Worm (Caenorhabditis elegans) whole organism, young adult: ENCODE results near the gene T22C8.3.
A peak's percentile ranks its signal among the peaks of the same experiment; 100 is the strongest.

Source experiments
- F10E7.11 ChIP-seq: sonication (generic microtip); optimal IDR thresholded peaks from 2 replicates; lab custom pipeline; 2017; ENCODE audit warnings: mild to moderate bottlenecking, missing genetic modification characterization, moderate library complexity, missing compliant biosample characterization
- F23B12.7 ChIP-seq: sonication (generic microtip); optimal IDR thresholded peaks from 2 replicates; lab custom pipeline; 2017; ENCODE audit warnings: missing genetic modification characterization, mild to moderate bottlenecking, missing compliant biosample characterization, antibody characterized with exemption, moderate library complexity; ENCODE audit not compliant: insufficient read depth
- F49E8.2 ChIP-seq: sonication (generic microtip); optimal IDR thresholded peaks from 3 replicates; lab custom pipeline; 2017; ENCODE audit warnings: missing genetic modification characterization, mild to moderate bottlenecking, missing compliant biosample characterization, antibody characterized with exemption, moderate library complexity; ENCODE audit not compliant: insufficient read depth
- F57A8.1 ChIP-seq: fragments of 200-800 bp; sonication (Bioruptor generic); optimal IDR thresholded peaks from 2 replicates; lab custom pipeline; 2018; ENCODE audit warnings: mild to moderate bottlenecking, missing genetic modification characterization, moderate library complexity, missing compliant biosample characterization
- T26A5.8 ChIP-seq: sonication (generic microtip); optimal IDR thresholded peaks from 2 replicates; lab custom pipeline; 2016; ENCODE audit warnings: missing genetic modification characterization, missing compliant biosample characterization
- Y53F4B.3 ChIP-seq: fragments of 200-800 bp; sonication (Bioruptor generic); IDR thresholded peaks from 2 replicates; pipeline ENCODE4 v1.3.6; 2022; ENCODE audit warnings: missing genetic modification reagents, missing genetic modification characterization, missing compliant biosample characterization
- ZK185.1 ChIP-seq: sonication (generic microtip); optimal IDR thresholded peaks from 2 replicates; lab custom pipeline; 2016; ENCODE audit warnings: mild to moderate bottlenecking, missing genetic modification characterization, missing compliant biosample characterization; ENCODE audit not compliant: poor library complexity, severe bottlenecking
- attf-3 ChIP-seq: fragments of 200-800 bp; sonication (Bioruptor generic); conservative IDR thresholded peaks from 2 replicates; pipeline ENCODE4 v1.3.6; 2022; ENCODE audit warnings: missing genetic modification reagents, missing genetic modification characterization, missing compliant biosample characterization
- attf-6 ChIP-seq: fragments of 200-800 bp; sonication (Bioruptor generic); IDR thresholded peaks from 2 replicates; pipeline ENCODE4 v1.3.6; 2022; ENCODE audit warnings: missing genetic modification reagents, missing genetic modification characterization, missing compliant biosample characterization
- ccch-3 ChIP-seq: fragments of 200-800 bp; sonication (Bioruptor generic); optimal IDR thresholded peaks from 2 replicates; lab custom pipeline; 2018; ENCODE audit warnings: mild to moderate bottlenecking, missing genetic modification characterization, missing compliant biosample characterization
- cebp-1 ChIP-seq, 2 experiments: fragments of 200-800 bp in 1 of 2; sonication (Bioruptor generic) in 1 of 2; sonication (generic microtip) in 1 of 2; IDR thresholded peaks in 1 of 2; optimal IDR thresholded peaks in 1 of 2; 2 replicates each; pipeline versions ENCODE4 v1.3.6 to Lab custom; 2017 to 2022; ENCODE audit warnings: missing compliant biosample characterization in 2 of 2, missing genetic modification characterization in 2 of 2, mild to moderate bottlenecking in 1 of 2, missing genetic modification reagents in 1 of 2, moderate library complexity in 1 of 2
- cebp-2 ChIP-seq: fragments of 200-800 bp; sonication (Bioruptor generic); IDR thresholded peaks from 2 replicates; pipeline ENCODE4 v1.3.6; 2022; ENCODE audit warnings: missing genetic modification characterization, missing compliant biosample characterization
- ceh-100 ChIP-seq: fragments of 200-800 bp; sonication (Bioruptor generic); IDR thresholded peaks from 2 replicates; pipeline ENCODE4 v1.3.6; 2022; ENCODE audit warnings: missing genetic modification reagents, missing genetic modification characterization, missing compliant biosample characterization
- ceh-58 ChIP-seq: fragments of 200-800 bp; sonication (Bioruptor generic); IDR thresholded peaks from 2 replicates; pipeline ENCODE4 v1.3.6; 2022; ENCODE audit warnings: missing genetic modification characterization, missing compliant biosample characterization
- ceh-79 ChIP-seq: sonication (generic microtip); optimal IDR thresholded peaks from 2 replicates; lab custom pipeline; 2017; ENCODE audit warnings: mild to moderate bottlenecking, missing genetic modification characterization, missing compliant biosample characterization
- chd-7 ChIP-seq: sonication (generic microtip); optimal IDR thresholded peaks from 2 replicates; lab custom pipeline; 2016; ENCODE audit warnings: mild to moderate bottlenecking, missing genetic modification characterization, moderate library complexity, missing compliant biosample characterization
- efl-1 ChIP-seq: fragments of 150-350 bp; optimal IDR thresholded peaks from 2 replicates; lab custom pipeline; 2014; ENCODE audit warnings: missing biosample characterization, missing genetic modification reagents, missing genetic modification characterization
- egl-18 ChIP-seq: fragments of 200-800 bp; sonication (Bioruptor generic); IDR thresholded peaks from 2 replicates; pipeline ENCODE4 v1.3.6; 2022; ENCODE audit warnings: missing genetic modification reagents, missing genetic modification characterization, missing compliant biosample characterization
- fkh-3 ChIP-seq: sonication (generic microtip); optimal IDR thresholded peaks from 2 replicates; lab custom pipeline; 2016; ENCODE audit warnings: mild to moderate bottlenecking, missing genetic modification characterization, missing compliant biosample characterization
- hlh-26 ChIP-seq: fragments of 200-800 bp; sonication (Bioruptor generic); conservative IDR thresholded peaks from 2 replicates; pipeline ENCODE4 v1.3.6; 2022; ENCODE audit warnings: missing genetic modification reagents, missing genetic modification characterization, missing compliant biosample characterization
- hmg-1.2 ChIP-seq: fragments of 200-800 bp; sonication (Bioruptor generic); IDR thresholded peaks from 2 replicates; pipeline ENCODE4 v1.3.6; 2022; ENCODE audit warnings: missing genetic modification reagents, missing genetic modification characterization, missing compliant biosample characterization
- lag-1 ChIP-seq: fragments of 200-800 bp; sonication (Bioruptor generic); IDR thresholded peaks from 2 replicates; pipeline ENCODE4 v1.3.6; 2022; ENCODE audit warnings: missing genetic modification reagents, missing genetic modification characterization, missing compliant biosample characterization
- let-607 ChIP-seq, 2 experiments: fragments of 200-800 bp in 1 of 2; sonication (Bioruptor generic) in 1 of 2; sonication (generic microtip) in 1 of 2; optimal IDR thresholded peaks; 2 replicates each; lab custom pipeline; 2016 to 2018; ENCODE audit warnings: mild to moderate bottlenecking in 2 of 2, missing compliant biosample characterization in 2 of 2, missing genetic modification characterization in 2 of 2, moderate library complexity in 2 of 2, missing genotype in 1 of 2
- lin-35 ChIP-seq, 3 experiments: fragments of 150-350 bp in 2 of 3; sonication (generic microtip) in 1 of 3; optimal IDR thresholded peaks; 2 replicates each; lab custom pipeline; 2014 to 2018; ENCODE audit warnings: missing biosample characterization in 3 of 3, missing genetic modification characterization in 3 of 3, missing genetic modification reagents in 3 of 3
- lsy-27 ChIP-seq: sonication (generic microtip); optimal IDR thresholded peaks from 2 replicates; lab custom pipeline; 2017; ENCODE audit warnings: missing genetic modification characterization, mild to moderate bottlenecking, missing compliant biosample characterization, antibody characterized with exemption, missing genotype, borderline replicate concordance; ENCODE audit not compliant: insufficient read depth
- nhr-120 ChIP-seq: fragments of 200-800 bp; sonication (Bioruptor generic); IDR thresholded peaks from 2 replicates; pipeline ENCODE4 v1.3.6; 2022; ENCODE audit warnings: missing genetic modification characterization, missing compliant biosample characterization
- nhr-27 ChIP-seq: fragments of 200-800 bp; sonication (Bioruptor generic); optimal IDR thresholded peaks from 2 replicates; lab custom pipeline; 2018; ENCODE audit warnings: mild to moderate bottlenecking, missing genetic modification characterization, moderate library complexity, missing compliant biosample characterization
- nhr-90 ChIP-seq: sonication (generic microtip); optimal IDR thresholded peaks from 2 replicates; lab custom pipeline; 2016; ENCODE audit warnings: missing genotype, mild to moderate bottlenecking, missing genetic modification characterization, missing compliant biosample characterization
- sdz-38 ChIP-seq: sonication (generic microtip); optimal IDR thresholded peaks from 2 replicates; lab custom pipeline; 2016; ENCODE audit warnings: missing genotype, missing genetic modification characterization, missing compliant biosample characterization
- sea-2 ChIP-seq: fragments of 200-800 bp; sonication (Bioruptor generic); IDR thresholded peaks from 2 replicates; pipeline ENCODE4 v1.3.6; 2022; ENCODE audit warnings: missing genetic modification characterization, missing compliant biosample characterization
- snpc-1.3 ChIP-seq: sonication (generic microtip); optimal IDR thresholded peaks from 2 replicates; lab custom pipeline; 2017; ENCODE audit warnings: missing genetic modification characterization, mild to moderate bottlenecking, missing compliant biosample characterization, antibody characterized with exemption, moderate library complexity, missing genotype, missing genetic modification reagents; ENCODE audit not compliant: insufficient read depth
- snpc-4 ChIP-seq, 5 experiments: fragments of 150-350 bp in 1 of 5; sonication (generic microtip) in 4 of 5; optimal IDR thresholded peaks; 2 replicates each; lab custom pipeline; 2014 to 2018; ENCODE audit warnings: missing genetic modification characterization in 5 of 5, missing biosample characterization in 3 of 5, antibody characterized with exemption in 2 of 5, mild to moderate bottlenecking in 2 of 5, missing compliant biosample characterization in 2 of 5, missing genotype in 2 of 5, moderate library complexity in 2 of 5, missing genetic modification reagents in 1 of 5
- sptf-2 ChIP-seq: fragments of 200-800 bp; sonication (Bioruptor generic); optimal IDR thresholded peaks from 2 replicates; lab custom pipeline; 2018; ENCODE audit warnings: mild to moderate bottlenecking, missing genetic modification characterization, missing compliant biosample characterization
- ztf-22 ChIP-seq: fragments of 200-800 bp; sonication (Bioruptor generic); optimal IDR thresholded peaks from 2 replicates; lab custom pipeline; 2018; ENCODE audit warnings: mild to moderate bottlenecking, missing genetic modification characterization, moderate library complexity, missing compliant biosample characterization
- ztf-25 ChIP-seq: fragments of 200-800 bp; sonication (Bioruptor generic); IDR thresholded peaks from 2 replicates; pipeline ENCODE4 v1.3.6; 2022; ENCODE audit warnings: missing genetic modification reagents, missing genetic modification characterization, missing compliant biosample characterization
- ztf-28 ChIP-seq: fragments of 200-800 bp; sonication (Bioruptor generic); IDR thresholded peaks from 2 replicates; pipeline ENCODE4 v1.3.6; 2022; ENCODE audit warnings: missing genetic modification reagents, missing genetic modification characterization, missing compliant biosample characterization

T22C8.3 gene

ce11 chrII:8625163-8625562 lies 3.4 kb upstream of the T22C8.3 start, which contains the start of gene sptf-2 (continued):
- no peak for TF ChIP-seq let-607 (tag; optimal IDR thresholded peaks at IDR 0.05; lab: Kevin White, UChicago)
- TF ChIP-seq F57A8.1, result no peak
- no peak for TF ChIP-seq Y53F4B.3 (GFP tag; lab: Robert Waterston, UW)
- no peak for TF ChIP-seq efl-1 (GFP tag; lab: Kevin White, UChicago)
- peak; percentile 99 for TF ChIP-seq sptf-2 (GFP tag; lab: Kevin White, UChicago)

ce11 chrII:8623396-8623795 lies 1.6 kb upstream of the T22C8.3 start, which contains the start of gene T22C8.4:
T22C8.4 (minus strand) TSS chrII:8623496.
- TF ChIP-seq ccch-3 (GFP tag; lab: Kevin White, UChicago) (no peak), nhr-120 (no peak), ceh-79 (tag; lab: Kevin White, UChicago) (no peak), lag-1 (GFP tag; lab: Robert Waterston, UW) (no peak), sea-2 (GFP tag; lab: Robert Waterston, UW) (no peak), lsy-27 (no peak), nhr-90 (tag; lab: Kevin White, UChicago) (no peak), fkh-3 (tag; lab: Kevin White, UChicago) (no peak), egl-18 (GFP tag; lab: Robert Waterston, UW) (no peak), ZK185.1 (tag; lab: Kevin White, UChicago) (no peak), ztf-22 (GFP tag; lab: Kevin White, UChicago) (no peak), chd-7 (tag; lab: Kevin White, UChicago) (no peak), lin-35 (GFP tag; optimal IDR thresholded peaks at IDR 0.05; lab: Kevin White, UChicago) (no peak), F10E7.11 (no peak)

- TF ChIP-seq hlh-26 (GFP tag; lab: Robert Waterston, UW) (no peak), sptf-2 (GFP tag; lab: Kevin White, UChicago) (no peak), ztf-25 (GFP tag; lab: Robert Waterston, UW) (no peak), hmg-1.2 (GFP tag; lab: Robert Waterston, UW) (no peak), T26A5.8 (tag; lab: Kevin White, UChicago) (no peak), attf-6 (GFP tag; lab: Robert Waterston, UW) (no peak), cebp-1 (GFP tag; IDR thresholded peaks at IDR 0.05; lab: Robert Waterston, UW) (no peak), cebp-1 (tag; optimal IDR thresholded peaks at IDR 0.05; lab: Kevin White, UChicago) (no peak), Y53F4B.3 (GFP tag; lab: Robert Waterston, UW) (no peak), snpc-1.3 (tag; lab: Kevin White, UChicago) (no peak), F49E8.2 (tag; lab: Kevin White, UChicago) (no peak), sdz-38 (tag; lab: Kevin White, UChicago) (no peak), F23B12.7 (tag; lab: Kevin White, UChicago) (no peak), ceh-58 (GFP tag; lab: Robert Waterston, UW) (no peak), ztf-28 (no peak)
- TF ChIP-seq, all 124 proteins: peak for 0
Measured at ce11 chrII:8617516-8617915, 4.3 kb downstream of the T22C8.3 start, which contains the start of gene chhy-1. chhy-1 (minus strand) TSS chrII:8617616.

ce11 chrII:8616155-8616554 lies 5.6 kb downstream of the T22C8.3 start:
- no peak for TF ChIP-seq Y53F4B.3 (GFP tag; lab: Robert Waterston, UW)
- no peak for TF ChIP-seq ztf-28
- no peak for TF ChIP-seq snpc-4 (GFP tag; optimal IDR thresholded peaks at IDR 0.05; lab: Kevin White, UChicago)
- no peak for TF ChIP-seq snpc-4 (tag; optimal IDR thresholded peaks at IDR 0.05; lab: Kevin White, UChicago)
- TF ChIP-seq nhr-27 (tag; lab: Kevin White, UChicago), result no peak
- TF ChIP-seq sptf-2 (GFP tag; lab: Kevin White, UChicago), result no peak
- TF ChIP-seq sea-2 (GFP tag; lab: Robert Waterston, UW), result no peak
- TF ChIP-seq ceh-100 (GFP tag; lab: Robert Waterston, UW), result no peak
- TF ChIP-seq lsy-27, result no peak
- TF ChIP-seq attf-3 (GFP tag; lab: Robert Waterston, UW), result no peak
- TF ChIP-seq cebp-1 (GFP tag; IDR thresholded peaks at IDR 0.05; lab: Robert Waterston, UW), result no peak
- no peak for TF ChIP-seq cebp-1 (tag; optimal IDR thresholded peaks at IDR 0.05; lab: Kevin White, UChicago)
- TF ChIP-seq ccch-3 (GFP tag; lab: Kevin White, UChicago), result no peak
- no peak for TF ChIP-seq cebp-2
- TF ChIP-seq ceh-58 (GFP tag; lab: Robert Waterston, UW), result no peak
